Worm (Caenorhabditis elegans) whole organism, L1 larva: ENCODE measurements around the gene lst-2.

Experiments
- C04F5.9 ChIP-seq: sonication (generic microtip); optimal IDR thresholded peaks from 2 replicates; lab custom pipeline; 2016; ENCODE audit warnings: missing genetic modification characterization, missing compliant biosample characterization
- C16A3.4 ChIP-seq: fragments of 150-350 bp; optimal IDR thresholded peaks from 2 replicates; lab custom pipeline; 2014; ENCODE audit warnings: missing biosample characterization, missing genetic modification characterization
- C34B4.2 ChIP-seq: sonication (generic microtip); optimal IDR thresholded peaks from 2 replicates; lab custom pipeline; 2017; ENCODE audit warnings: mild to moderate bottlenecking, missing genetic modification characterization, missing compliant biosample characterization
- alr-1 ChIP-seq: fragments of 200-800 bp; sonication (Bioruptor generic); optimal IDR thresholded peaks from 2 replicates; lab custom pipeline; 2018; ENCODE audit warnings: borderline replicate concordance, mild to moderate bottlenecking, missing genetic modification characterization, missing compliant biosample characterization
- aly-2 ChIP-seq: fragments of 150-350 bp; optimal IDR thresholded peaks from 2 replicates; lab custom pipeline; 2014; ENCODE audit warnings: missing biosample characterization, missing genetic modification characterization
- ama-1 ChIP-seq: fragments of 150-350 bp; optimal IDR thresholded peaks from 2 replicates; lab custom pipeline; 2014
- blmp-1 ChIP-seq: fragments of 150-350 bp; optimal IDR thresholded peaks from 2 replicates; lab custom pipeline; 2014; ENCODE audit warnings: missing biosample characterization, missing genetic modification characterization
- ceh-8 ChIP-seq: fragments of 200-800 bp; sonication (Bioruptor generic); optimal IDR thresholded peaks from 2 replicates; lab custom pipeline; 2018; ENCODE audit warnings: mild to moderate bottlenecking, missing genetic modification characterization, moderate library complexity, missing compliant biosample characterization
- ceh-82 ChIP-seq, 3 experiments: fragments of 150-350 bp in 1 of 3; sonication (generic microtip) in 2 of 3; optimal IDR thresholded peaks; 2 replicates each; lab custom pipeline; 2014 to 2017; ENCODE audit warnings: missing biosample characterization in 3 of 3, missing genetic modification characterization in 3 of 3
- ceh-88 ChIP-seq: fragments of 200-800 bp; sonication (Bioruptor generic); IDR thresholded peaks from 2 replicates; pipeline ENCODE4 v1.3.6; 2022; ENCODE audit warnings: missing genetic modification characterization, missing compliant biosample characterization
- ces-1 ChIP-seq: fragments of 150-350 bp; optimal IDR thresholded peaks from 2 replicates; lab custom pipeline; 2014; ENCODE audit warnings: missing biosample characterization, missing genetic modification reagents, missing genetic modification characterization
- efl-1 ChIP-seq, 4 experiments: fragments of 150-350 bp; optimal IDR thresholded peaks in 3 of 4; peaks in 1 of 4; 1 replicate in 1 of 4; 2 replicates in 3 of 4; lab custom pipeline; 2014; ENCODE audit warnings: missing biosample characterization in 2 of 4, missing genetic modification characterization in 2 of 4, missing genetic modification reagents in 2 of 4
- efl-3 ChIP-seq: fragments of 200-800 bp; sonication (Bioruptor generic); optimal IDR thresholded peaks from 2 replicates; lab custom pipeline; 2018; ENCODE audit warnings: mild to moderate bottlenecking, missing genetic modification characterization, missing compliant biosample characterization
- elt-2 ChIP-seq: sonication (generic microtip); optimal IDR thresholded peaks from 2 replicates; lab custom pipeline; 2016; ENCODE audit warnings: missing genetic modification characterization, mild to moderate bottlenecking, inconsistent platforms, missing compliant biosample characterization, missing genetic modification reagents
- elt-3 ChIP-seq, 6 experiments: fragments of 150-350 bp in 1 of 6; sonication (generic microtip); optimal IDR thresholded peaks; 2 replicates each; lab custom pipeline; 2017 to 2018; ENCODE audit warnings: missing biosample characterization in 6 of 6, missing genetic modification characterization in 6 of 6, inconsistent platforms in 1 of 6
- ets-5 ChIP-seq: fragments of 200-800 bp; sonication (Bioruptor generic); IDR thresholded peaks from 2 replicates; pipeline ENCODE4 v1.3.6; 2022; ENCODE audit warnings: missing genetic modification characterization, missing compliant biosample characterization
- fkh-4 ChIP-seq: sonication (generic microtip); optimal IDR thresholded peaks from 2 replicates; lab custom pipeline; 2016; ENCODE audit warnings: missing compliant biosample characterization, missing genetic modification characterization, borderline replicate concordance
- grh-1 ChIP-seq: fragments of 200-800 bp; sonication (Bioruptor generic); IDR thresholded peaks from 2 replicates; pipeline ENCODE4 v1.3.6; 2022; ENCODE audit warnings: missing genetic modification reagents, missing genetic modification characterization, missing compliant biosample characterization
- hlh-17 ChIP-seq: fragments of 200-800 bp; sonication (Bioruptor generic); optimal IDR thresholded peaks from 2 replicates; lab custom pipeline; 2018; ENCODE audit warnings: missing genetic modification characterization, mild to moderate bottlenecking, missing compliant biosample characterization, moderate library complexity, borderline replicate concordance
- hlh-4 ChIP-seq: sonication (generic microtip); optimal IDR thresholded peaks from 2 replicates; lab custom pipeline; 2016; ENCODE audit warnings: mild to moderate bottlenecking, missing genetic modification characterization, missing compliant biosample characterization
- lin-13 ChIP-seq: fragments of 150-350 bp; optimal IDR thresholded peaks from 2 replicates; lab custom pipeline; 2014; ENCODE audit warnings: missing biosample characterization, missing genetic modification reagents, missing genetic modification characterization
- lin-14 ChIP-seq: fragments of 200-800 bp; sonication (Bioruptor generic); optimal IDR thresholded peaks from 2 replicates; lab custom pipeline; 2018; ENCODE audit warnings: mild to moderate bottlenecking, missing genetic modification characterization, moderate library complexity, missing compliant biosample characterization
- lin-15B ChIP-seq: fragments of 150-350 bp; sonication (generic microtip); optimal IDR thresholded peaks from 3 replicates; lab custom pipeline; 2014; ENCODE audit warnings: missing biosample characterization, missing genetic modification characterization
- lin-39 ChIP-seq: fragments of 150-350 bp; optimal IDR thresholded peaks from 2 replicates; lab custom pipeline; 2014; ENCODE audit warnings: missing biosample characterization, missing genetic modification reagents, missing genetic modification characterization
- lir-3 ChIP-seq: sonication (generic microtip); optimal IDR thresholded peaks from 2 replicates; lab custom pipeline; 2016; ENCODE audit warnings: mild to moderate bottlenecking, missing genetic modification characterization, moderate library complexity, missing compliant biosample characterization; ENCODE audit not compliant: poor library complexity
- lsy-2 ChIP-seq, 2 experiments: fragments of 150-350 bp; optimal IDR thresholded peaks; 2 replicates each; lab custom pipeline; 2014; ENCODE audit warnings: missing biosample characterization in 2 of 2, missing genetic modification characterization in 2 of 2
- mep-1 ChIP-seq: fragments of 150-350 bp; optimal IDR thresholded peaks from 2 replicates; lab custom pipeline; 2014; ENCODE audit warnings: missing biosample characterization, missing genetic modification characterization
- nhr-11 ChIP-seq: fragments of 150-350 bp; optimal IDR thresholded peaks from 2 replicates; lab custom pipeline; 2014; ENCODE audit warnings: missing biosample characterization, missing genetic modification characterization
- nhr-20 ChIP-seq: sonication (generic microtip); optimal IDR thresholded peaks from 2 replicates; lab custom pipeline; 2016; ENCODE audit warnings: mild to moderate bottlenecking, missing genetic modification characterization, missing compliant biosample characterization
- nhr-76 ChIP-seq: sonication (generic microtip); optimal IDR thresholded peaks from 2 replicates; lab custom pipeline; 2017; ENCODE audit warnings: missing biosample characterization, missing genetic modification characterization
- nhr-77 ChIP-seq: fragments of 150-350 bp; optimal IDR thresholded peaks from 2 replicates; lab custom pipeline; 2014; ENCODE audit warnings: missing biosample characterization, missing genetic modification characterization
- nhr-84 ChIP-seq: sonication (generic microtip); optimal IDR thresholded peaks from 2 replicates; lab custom pipeline; 2017; ENCODE audit warnings: missing biosample characterization, missing genetic modification characterization
- skn-1 ChIP-seq: fragments of 150-350 bp; optimal IDR thresholded peaks from 2 replicates; lab custom pipeline; 2014; ENCODE audit warnings: missing biosample characterization, missing genetic modification characterization
- snpc-4 ChIP-seq: fragments of 150-350 bp; optimal IDR thresholded peaks from 2 replicates; lab custom pipeline; 2014; ENCODE audit warnings: missing biosample characterization, missing genetic modification characterization
- snu-23 ChIP-seq: sonication (generic microtip); optimal IDR thresholded peaks from 2 replicates; lab custom pipeline; 2016; ENCODE audit warnings: missing genetic modification characterization, missing compliant biosample characterization
- sox-4 ChIP-seq: sonication (generic microtip); optimal IDR thresholded peaks from 2 replicates; lab custom pipeline; 2016; ENCODE audit warnings: missing genetic modification characterization, missing compliant biosample characterization
- sptf-1 ChIP-seq: fragments of 150-350 bp; optimal IDR thresholded peaks from 2 replicates; lab custom pipeline; 2014; ENCODE audit warnings: missing biosample characterization, missing genetic modification characterization
- sup-37 ChIP-seq: fragments of 200-800 bp; sonication (Bioruptor generic); optimal IDR thresholded peaks from 2 replicates; lab custom pipeline; 2018; ENCODE audit warnings: mild to moderate bottlenecking, missing genetic modification characterization, missing compliant biosample characterization
- tbx-2 ChIP-seq: sonication (generic microtip); optimal IDR thresholded peaks from 2 replicates; lab custom pipeline; 2016; ENCODE audit warnings: missing genetic modification characterization, missing compliant biosample characterization
- tlp-1 ChIP-seq: fragments of 150-350 bp; optimal IDR thresholded peaks from 2 replicates; lab custom pipeline; 2014; ENCODE audit warnings: missing biosample characterization, missing genetic modification characterization
- unc-130 ChIP-seq: fragments of 150-350 bp; optimal IDR thresholded peaks from 2 replicates; lab custom pipeline; 2017; ENCODE audit warnings: missing biosample characterization, missing genetic modification characterization, inconsistent platforms
- unc-62 ChIP-seq: fragments of 150-350 bp; optimal IDR thresholded peaks from 2 replicates; lab custom pipeline; 2014; ENCODE audit warnings: missing biosample characterization, missing genetic modification reagents, missing genetic modification characterization
- unc-98 ChIP-seq: fragments of 200-800 bp; sonication (Bioruptor generic); IDR thresholded peaks from 2 replicates; pipeline ENCODE4 v1.3.6; 2022; ENCODE audit warnings: missing genetic modification characterization, missing compliant biosample characterization
- vab-15 ChIP-seq: sonication (generic microtip); optimal IDR thresholded peaks from 2 replicates; lab custom pipeline; 2017; ENCODE audit warnings: missing genotype, mild to moderate bottlenecking, missing genetic modification characterization, missing compliant biosample characterization
- zag-1 ChIP-seq: fragments of 150-350 bp; optimal IDR thresholded peaks from 2 replicates; lab custom pipeline; 2014; ENCODE audit warnings: missing biosample characterization, missing genetic modification characterization
- ztf-11 ChIP-seq, 2 experiments: sonication (generic microtip); optimal IDR thresholded peaks; 2 replicates each; lab custom pipeline; 2016 to 2017; ENCODE audit warnings: missing genetic modification characterization in 2 of 2, missing biosample characterization in 1 of 2, missing compliant biosample characterization in 1 of 2
- ztf-4 ChIP-seq: fragments of 150-350 bp; optimal IDR thresholded peaks from 2 replicates; lab custom pipeline; 2014; ENCODE audit warnings: missing biosample characterization, missing genetic modification characterization

The lst-2 gene

ce11 chrX:4395073-4395850, 12.1 kb upstream of the lst-2 start (continued):
- peak; percentile 54; the same call in 1 of the 2 replicates for TF ChIP-seq grh-1
- TF ChIP-seq vab-15 (tag; lab: Kevin White, UChicago): no peak
- no peak for TF ChIP-seq unc-98 (GFP tag; lab: Robert Waterston, UW)
- peak; percentile 51 to 68 for TF ChIP-seq lsy-2 (tag; optimal IDR thresholded peaks at IDR 0.05; lab: Kevin White, UChicago)
- peak; percentile 79 for TF ChIP-seq mep-1 (tag; lab: Kevin White, UChicago)
- TF ChIP-seq tlp-1 (tag; lab: Kevin White, UChicago): no peak
- peak; percentile 39 for TF ChIP-seq snpc-4 (tag; lab: Kevin White, UChicago)
- TF ChIP-seq nhr-77 (tag; lab: Kevin White, UChicago): peak; percentile 78
- peak; percentile 29 for TF ChIP-seq sup-37
- no peak for TF ChIP-seq hlh-4 (tag; lab: Kevin White, UChicago)
- peak; percentile 53 for TF ChIP-seq efl-3 (GFP tag; lab: Kevin White, UChicago)
- peak; percentile 77 for TF ChIP-seq C16A3.4
- TF ChIP-seq unc-130 (tag; lab: Kevin White, UChicago): peak; percentile 7
- no peak for TF ChIP-seq ets-5
- TF ChIP-seq sptf-1: no peak
- TF ChIP-seq lin-15B (tag; lab: Kevin White, UChicago): no peak
- peak; percentile 37 for TF ChIP-seq lir-3 (tag; lab: Kevin White, UChicago)
- peak in 3 of 6 experiments; percentile 34 to 73 (median 63) for TF ChIP-seq elt-3 (tag; optimal IDR thresholded peaks at IDR 0.05; lab: Kevin White, UChicago)
- TF ChIP-seq ceh-8 (GFP tag; lab: Kevin White, UChicago): no peak
- TF ChIP-seq efl-1 (optimal IDR thresholded peaks at IDR 0.05; lab: Kevin White, UChicago): peak; percentile 47 to 54
- peak in 1 of 2 experiments; percentile 7 for TF ChIP-seq efl-1 (GFP tag; optimal IDR thresholded peaks at IDR 0.05 in 1 of 2; lab: Kevin White, UChicago)
- TF ChIP-seq C34B4.2: no peak
- TF ChIP-seq zag-1 (tag; lab: Kevin White, UChicago): no peak
- TF ChIP-seq fkh-4 (tag; lab: Kevin White, UChicago): peak; percentile 6
- no peak for TF ChIP-seq C04F5.9 (tag; lab: Kevin White, UChicago)
- no peak for TF ChIP-seq alr-1 (tag; lab: Kevin White, UChicago)
- no peak for TF ChIP-seq aly-2 (tag; lab: Kevin White, UChicago)
- no peak for TF ChIP-seq hlh-17 (GFP tag; lab: Kevin White, UChicago)
- peak; percentile 92 for TF ChIP-seq snu-23 (GFP tag; lab: Kevin White, UChicago)
- peak; percentile 53 to 80 (median 54) for TF ChIP-seq ceh-82 (tag; optimal IDR thresholded peaks at IDR 0.05; lab: Kevin White, UChicago)
- no peak for TF ChIP-seq nhr-76 (tag; lab: Kevin White, UChicago)
- TF ChIP-seq lin-13 (GFP tag; lab: Kevin White, UChicago): no peak
- TF ChIP-seq skn-1 (tag; lab: Kevin White, UChicago): peak; percentile 75
- TF ChIP-seq nhr-84 (tag; lab: Kevin White, UChicago): no peak
- TF ChIP-seq ztf-4 (tag; lab: Kevin White, UChicago): peak; percentile 43
- TF ChIP-seq nhr-20 (tag; lab: Kevin White, UChicago): peak; percentile 80
- peak; percentile 74 for TF ChIP-seq lin-14 (GFP tag; lab: Kevin White, UChicago)
- peak; percentile 62 for TF ChIP-seq lin-39 (tag; lab: Kevin White, UChicago)
- TF ChIP-seq tbx-2 (tag; lab: Kevin White, UChicago): peak; percentile 76
- TF ChIP-seq blmp-1 (tag; lab: Kevin White, UChicago): peak; percentile 26
- TF ChIP-seq sox-4 (tag; lab: Kevin White, UChicago): no peak
- no peak for TF ChIP-seq nhr-11 (tag; lab: Kevin White, UChicago)
- no peak for TF ChIP-seq ces-1 (GFP tag; lab: Kevin White, UChicago)
- TF ChIP-seq ama-1 (lab: Kevin White, UChicago): no peak
- TF ChIP-seq ztf-11 (tag; optimal IDR thresholded peaks at IDR 0.05; lab: Kevin White, UChicago): peak in 1 of 2 experiments; percentile 53
- TF ChIP-seq ceh-88: 0 out of 2 replicates have a peak, but pooled peaks have one; percentile 40
- TF ChIP-seq elt-2 (tag; lab: Kevin White, UChicago): peak; percentile 57
- TF ChIP-seq unc-62 (GFP tag; lab: Kevin White, UChicago): no peak
